Worm (Caenorhabditis elegans) whole organism, L3 larva: Measurements from ENCODE around the gene F19B2.5.

Experiments used
- ceh-16 ChIP-seq: sonication (generic microtip); optimal IDR thresholded peaks from 2 replicates; lab custom pipeline; 2017; ENCODE audit warnings: missing biosample characterization, missing genetic modification characterization
- ceh-28 ChIP-seq: fragments of 150-350 bp; optimal IDR thresholded peaks from 2 replicates; lab custom pipeline; 2014; ENCODE audit warnings: missing biosample characterization, missing genetic modification reagents, missing genetic modification characterization
- ceh-82 ChIP-seq: fragments of 150-350 bp; optimal IDR thresholded peaks from 2 replicates; lab custom pipeline; 2014; ENCODE audit warnings: missing biosample characterization, missing genetic modification characterization
- daf-12 ChIP-seq: fragments of 150-350 bp; optimal IDR thresholded peaks from 2 replicates; lab custom pipeline; 2014; ENCODE audit warnings: missing biosample characterization, missing genetic modification reagents, missing genetic modification characterization
- elt-3 ChIP-seq, 3 experiments: fragments of 150-350 bp in 1 of 3; sonication (generic microtip) in 2 of 3; optimal IDR thresholded peaks; 2 replicates in 2 of 3; 4 replicates in 1 of 3; lab custom pipeline; 2014 to 2017; ENCODE audit warnings: missing biosample characterization in 3 of 3, missing genetic modification characterization in 3 of 3
- fos-1 ChIP-seq: fragments of 150-350 bp; optimal IDR thresholded peaks from 2 replicates; lab custom pipeline; 2014; ENCODE audit warnings: missing biosample characterization, missing genetic modification characterization
- lin-39 ChIP-seq: fragments of 150-350 bp; optimal IDR thresholded peaks from 2 replicates; lab custom pipeline; 2018; ENCODE audit warnings: missing biosample characterization, missing genetic modification reagents, missing genetic modification characterization
- lsy-12 ChIP-seq: sonication (generic microtip); optimal IDR thresholded peaks from 2 replicates; lab custom pipeline; 2016; ENCODE audit warnings: mild to moderate bottlenecking, missing genetic modification characterization, missing compliant biosample characterization
- mml-1 ChIP-seq: fragments of 150-350 bp; sonication (generic microtip); optimal IDR thresholded peaks from 3 replicates; lab custom pipeline; 2014; ENCODE audit warnings: missing biosample characterization, missing genetic modification characterization
- nhr-43 ChIP-seq: sonication (generic microtip); optimal IDR thresholded peaks from 2 replicates; lab custom pipeline; 2016; ENCODE audit warnings: mild to moderate bottlenecking, missing genetic modification characterization, missing compliant biosample characterization; ENCODE audit not compliant: poor library complexity, severe bottlenecking
- pha-4 ChIP-seq: fragments of 150-350 bp; optimal IDR thresholded peaks from 2 replicates; lab custom pipeline; 2014; ENCODE audit warnings: missing biosample characterization, missing genetic modification reagents, missing genetic modification characterization
- skn-1 ChIP-seq: fragments of 150-350 bp; optimal IDR thresholded peaks from 2 replicates; lab custom pipeline; 2014; ENCODE audit warnings: missing biosample characterization, missing genetic modification characterization
- snpc-4 ChIP-seq: fragments of 150-350 bp; optimal IDR thresholded peaks from 2 replicates; lab custom pipeline; 2014; ENCODE audit warnings: missing biosample characterization, missing genetic modification characterization
- unc-62 ChIP-seq: fragments of 150-350 bp; sonication (generic microtip); optimal IDR thresholded peaks from 4 replicates; lab custom pipeline; 2014; ENCODE audit warnings: missing biosample characterization, missing genetic modification reagents, missing genetic modification characterization

- TF ChIP-seq lsy-12 (tag; lab: Kevin White, UChicago): no peak
- no peak for TF ChIP-seq ceh-28 (tag; lab: Kevin White, UChicago)
- TF ChIP-seq ceh-82: no peak
- TF ChIP-seq mml-1: no peak
- no peak for TF ChIP-seq skn-1 (tag; lab: Kevin White, UChicago)
- no peak for TF ChIP-seq snpc-4 (tag; lab: Kevin White, UChicago)
- TF ChIP-seq daf-12 (tag; lab: Kevin White, UChicago): no peak
- TF ChIP-seq lin-39 (tag; lab: Kevin White, UChicago): no peak
- no peak for TF ChIP-seq pha-4 (tag; lab: Kevin White, UChicago)
- TF ChIP-seq fos-1 (tag; lab: Kevin White, UChicago): no peak
- TF ChIP-seq elt-3 (tag; optimal IDR thresholded peaks at IDR 0.05; lab: Kevin White, UChicago): no peak
- no peak for TF ChIP-seq unc-62 (GFP tag; lab: Kevin White, UChicago)
- TF ChIP-seq ceh-16 (tag; lab: Kevin White, UChicago): no peak
- TF ChIP-seq nhr-43 (tag; lab: Kevin White, UChicago): no peak
Measured at ce11 chrV:20201316-20201715, 37.4 kb upstream of the F19B2.5 start, which contains the start of gene fbxa-114.
